Fruit fly (Drosophila melanogaster) whole organism, embryonic: Measurements from ENCODE around the gene CG17666.
A peak's percentile ranks its signal among the peaks of the same experiment; 100 is the strongest.

Experiments used
- Aef1 ChIP-seq: fragments of 200-800 bp; sonication (Bioruptor generic); IDR thresholded peaks from 3 replicates; pipeline ENCODE4 v1.3.6; 2022; ENCODE audit warnings: missing biosample characterization, missing genetic modification characterization
- Antp ChIP-seq: fragments of 200-800 bp; sonication (Bioruptor generic); optimal IDR thresholded peaks from 3 replicates; lab custom pipeline; 2016; ENCODE audit warnings: missing biosample characterization, missing genetic modification characterization
- B-H2 ChIP-seq: fragments of 200-800 bp; sonication (Bioruptor generic); optimal IDR thresholded peaks from 2 replicates; lab custom pipeline; 2018; ENCODE audit warnings: missing biosample characterization, mild to moderate bottlenecking, missing genetic modification characterization
- Bteb2 ChIP-seq: fragments of 200-800 bp; sonication (Bioruptor generic); optimal IDR thresholded peaks from 2 replicates; lab custom pipeline; 2016; ENCODE audit warnings: missing biosample characterization, missing genetic modification characterization
- CG10431 ChIP-seq: fragments of 200-800 bp; sonication (Bioruptor generic); optimal IDR thresholded peaks from 3 replicates; lab custom pipeline; 2018; ENCODE audit warnings: missing biosample characterization, mild to moderate bottlenecking, missing genetic modification characterization
- CG10654 ChIP-seq: fragments of 200-800 bp; sonication (Bioruptor generic); optimal IDR thresholded peaks from 2 replicates; lab custom pipeline; 2016; ENCODE audit warnings: missing biosample characterization, missing genetic modification characterization
- CG11085 ChIP-seq: fragments of 200-800 bp; sonication (Bioruptor generic); IDR thresholded peaks from 2 replicates; pipeline ENCODE4 v1.3.6; 2022; ENCODE audit warnings: missing biosample characterization, missing genetic modification characterization
- CG11247 ChIP-seq: fragments of 200-800 bp; sonication (Bioruptor generic); IDR thresholded peaks from 2 replicates; pipeline ENCODE4 v1.3.6; 2022; ENCODE audit warnings: missing biosample characterization, missing genetic modification characterization
- CG12155 ChIP-seq: fragments of 200-800 bp; sonication (Bioruptor generic); optimal IDR thresholded peaks from 3 replicates; lab custom pipeline; 2016; ENCODE audit warnings: missing biosample characterization, missing genetic modification characterization
- CG12236 ChIP-seq: fragments of 200-800 bp; sonication (Bioruptor generic); optimal IDR thresholded peaks from 2 replicates; lab custom pipeline; 2016; ENCODE audit warnings: missing biosample characterization, missing genetic modification characterization
- CG13424 ChIP-seq: fragments of 200-800 bp; sonication (Bioruptor generic); optimal IDR thresholded peaks from 2 replicates; lab custom pipeline; 2019; ENCODE audit warnings: missing biosample characterization, mild to moderate bottlenecking, missing genetic modification characterization, moderate library complexity
- CG14667 ChIP-seq: fragments of 200-800 bp; sonication (Bioruptor generic); IDR thresholded peaks from 2 replicates; pipeline ENCODE4 v1.3.6; 2022; ENCODE audit warnings: missing biosample characterization, missing genetic modification characterization
- CG1529 ChIP-seq: fragments of 200-800 bp; sonication (Bioruptor generic); optimal IDR thresholded peaks from 3 replicates; lab custom pipeline; 2018; ENCODE audit warnings: missing biosample characterization, missing genetic modification characterization
- CG15514 ChIP-seq: fragments of 200-800 bp; sonication (Bioruptor generic); optimal IDR thresholded peaks from 3 replicates; lab custom pipeline; 2017; ENCODE audit warnings: missing biosample characterization, missing genetic modification characterization, mild to moderate bottlenecking, moderate library complexity, missing genetic modification reagents
- CG17361 ChIP-seq: fragments of 200-800 bp; sonication (Bioruptor generic); IDR thresholded peaks from 3 replicates; pipeline ENCODE4 v1.3.6; 2022; ENCODE audit warnings: missing biosample characterization, missing genetic modification characterization
- CG17912 ChIP-seq: fragments of 200-800 bp; sonication (Bioruptor generic); optimal IDR thresholded peaks from 2 replicates; lab custom pipeline; 2018; ENCODE audit warnings: missing biosample characterization, mild to moderate bottlenecking, missing genetic modification characterization
- CG2875 ChIP-seq: fragments of 200-800 bp; sonication (Bioruptor generic); optimal IDR thresholded peaks from 2 replicates; lab custom pipeline; 2017; ENCODE audit warnings: missing biosample characterization, mild to moderate bottlenecking, missing genetic modification characterization, missing genetic modification reagents
- CG34224 ChIP-seq: fragments of 200-800 bp; sonication (Bioruptor generic); IDR thresholded peaks from 3 replicates; pipeline ENCODE4 v1.3.6; 2022; ENCODE audit warnings: missing biosample characterization, missing genetic modification characterization; ENCODE audit not compliant: partially characterized antibody
- CG4424 ChIP-seq: fragments of 200-800 bp; sonication (Bioruptor generic); optimal IDR thresholded peaks from 3 replicates; lab custom pipeline; 2016; ENCODE audit warnings: missing biosample characterization, missing genetic modification characterization
- CG9727 ChIP-seq: fragments of 200-800 bp; sonication (Bioruptor generic); optimal IDR thresholded peaks from 3 replicates; lab custom pipeline; 2017; ENCODE audit warnings: missing biosample characterization, mild to moderate bottlenecking, missing genetic modification characterization
- Chrac-16 ChIP-seq: fragments of 200-800 bp; sonication (Bioruptor generic); optimal IDR thresholded peaks from 3 replicates; lab custom pipeline; 2016; ENCODE audit warnings: missing biosample characterization, missing genetic modification characterization
- Dip2 ChIP-seq: fragments of 200-800 bp; sonication (Bioruptor generic); IDR thresholded peaks from 2 replicates; pipeline ENCODE4 v1.3.6; 2022; ENCODE audit warnings: missing biosample characterization, missing genetic modification characterization
- ERR ChIP-seq: fragments of 200-800 bp; sonication (Bioruptor generic); optimal IDR thresholded peaks from 2 replicates; lab custom pipeline; 2016; ENCODE audit warnings: missing biosample characterization, missing genetic modification characterization
- Pdp1 ChIP-seq, 2 experiments: fragments of 200-800 bp; sonication (Bioruptor generic); optimal IDR thresholded peaks; 3 replicates each; lab custom pipeline; 2016; ENCODE audit warnings: missing biosample characterization in 2 of 2, missing genetic modification characterization in 2 of 2, mild to moderate bottlenecking in 1 of 2, moderate library complexity in 1 of 2
- Taf1 ChIP-seq: fragments of 200-800 bp; sonication (Bioruptor generic); IDR thresholded peaks from 2 replicates; pipeline ENCODE4 v1.3.6; 2022; ENCODE audit warnings: missing biosample characterization, missing genetic modification characterization
- Xrp1 ChIP-seq: fragments of 200-800 bp; sonication (Bioruptor generic); IDR thresholded peaks from 2 replicates; pipeline ENCODE4 v1.3.6; 2022; ENCODE audit warnings: missing biosample characterization, missing genetic modification characterization
- bowl ChIP-seq: fragments of 200-800 bp; sonication (Bioruptor generic); IDR thresholded peaks from 2 replicates; pipeline ENCODE4 v1.3.6; 2022; ENCODE audit warnings: missing biosample characterization, missing genetic modification characterization
- gfzf ChIP-seq: fragments of 200-800 bp; sonication (Bioruptor generic); optimal IDR thresholded peaks from 2 replicates; lab custom pipeline; 2016; ENCODE audit warnings: missing biosample characterization, mild to moderate bottlenecking, missing genetic modification characterization, moderate library complexity
- gt ChIP-seq: fragments of 200-800 bp; sonication (Bioruptor generic); IDR thresholded peaks from 2 replicates; pipeline ENCODE4 v1.3.6; 2022; ENCODE audit warnings: missing biosample characterization, missing genetic modification characterization
- her ChIP-seq: fragments of 200-800 bp; sonication (Bioruptor generic); optimal IDR thresholded peaks from 2 replicates; lab custom pipeline; 2016; ENCODE audit warnings: missing biosample characterization, missing genetic modification characterization
- kni ChIP-seq: fragments of 200-800 bp; sonication (Bioruptor generic); optimal IDR thresholded peaks from 3 replicates; lab custom pipeline; 2017; ENCODE audit warnings: mild to moderate bottlenecking, missing biosample characterization, missing genetic modification reagents, missing genetic modification characterization
- lab ChIP-seq: fragments of 200-800 bp; sonication (Bioruptor generic); optimal IDR thresholded peaks from 3 replicates; lab custom pipeline; 2017; ENCODE audit warnings: missing biosample characterization, missing genetic modification characterization, mild to moderate bottlenecking, moderate library complexity, missing genetic modification reagents
- lbe ChIP-seq: fragments of 200-800 bp; sonication (Bioruptor generic); optimal IDR thresholded peaks from 2 replicates; lab custom pipeline; 2016; ENCODE audit warnings: missing biosample characterization, mild to moderate bottlenecking, missing genetic modification characterization
- maf-S ChIP-seq: fragments of 200-800 bp; sonication (Bioruptor generic); optimal IDR thresholded peaks from 2 replicates; lab custom pipeline; 2016; ENCODE audit warnings: missing biosample characterization, missing genetic modification characterization
- nau ChIP-seq: fragments of 200-800 bp; sonication (Bioruptor generic); optimal IDR thresholded peaks from 3 replicates; lab custom pipeline; 2017; ENCODE audit warnings: missing biosample characterization, mild to moderate bottlenecking, missing genetic modification characterization, missing genetic modification reagents
- otp ChIP-seq: fragments of 200-800 bp; sonication (Bioruptor generic); IDR thresholded peaks from 3 replicates; pipeline ENCODE4, ENCODE4 v1.3.6; 2022; ENCODE audit warnings: missing biosample characterization, missing genetic modification characterization
- pho ChIP-seq: fragments of 200-800 bp; sonication (Bioruptor generic); optimal IDR thresholded peaks from 2 replicates; lab custom pipeline; 2016; ENCODE audit warnings: missing biosample characterization, missing genetic modification characterization
- psq ChIP-seq: fragments of 200-800 bp; sonication (Bioruptor generic); optimal IDR thresholded peaks from 2 replicates; lab custom pipeline; 2017; ENCODE audit warnings: missing biosample characterization, missing genetic modification characterization
- pum ChIP-seq: fragments of 200-800 bp; sonication (Bioruptor generic); optimal IDR thresholded peaks from 2 replicates; lab custom pipeline; 2016; ENCODE audit warnings: missing biosample characterization, missing genetic modification characterization
- pzg ChIP-seq: fragments of 200-800 bp; sonication (Bioruptor generic); optimal IDR thresholded peaks from 3 replicates; lab custom pipeline; 2018; ENCODE audit warnings: missing biosample characterization, mild to moderate bottlenecking, missing genetic modification characterization, moderate library complexity
- ro ChIP-seq: fragments of 200-800 bp; sonication (Bioruptor generic); IDR thresholded peaks from 2 replicates; pipeline ENCODE4 v1.3.6; 2022; ENCODE audit warnings: missing biosample characterization, missing genetic modification characterization
- run ChIP-seq: fragments of 200-800 bp; sonication (Bioruptor generic); optimal IDR thresholded peaks from 3 replicates; lab custom pipeline; 2018; ENCODE audit warnings: missing biosample characterization, mild to moderate bottlenecking, missing genetic modification characterization
- sd ChIP-seq: fragments of 200-800 bp; sonication (Bioruptor generic); optimal IDR thresholded peaks from 3 replicates; lab custom pipeline; 2018; ENCODE audit warnings: missing biosample characterization, mild to moderate bottlenecking, missing genetic modification characterization, moderate library complexity
- sim ChIP-seq: fragments of 200-800 bp; sonication (Bioruptor generic); IDR thresholded peaks from 2 replicates; pipeline ENCODE4 v1.3.6; 2022; ENCODE audit warnings: missing biosample characterization, missing genetic modification characterization
- ssp ChIP-seq: fragments of 200-800 bp; sonication (Bioruptor generic); IDR thresholded peaks from 2 replicates; pipeline ENCODE4 v1.3.6; 2022; ENCODE audit warnings: missing biosample characterization, missing genetic modification characterization
- tin ChIP-seq: fragments of 200-800 bp; sonication (Bioruptor generic); optimal IDR thresholded peaks from 3 replicates; lab custom pipeline; 2016; ENCODE audit warnings: missing biosample characterization, missing genetic modification characterization
- zen2 ChIP-seq: fragments of 200-800 bp; sonication (Bioruptor generic); IDR thresholded peaks from 3 replicates; pipeline ENCODE4 v1.3.6; 2022; ENCODE audit warnings: missing biosample characterization, missing genetic modification characterization; ENCODE audit not compliant: partially characterized antibody

Gene CG17666

dm6 chr3L:12749567-12750535, 31.3 kb upstream of the CG17666 start, which contains the start of the genes Klc and CG10984 (continued):
- TF ChIP-seq CG17361 (peak; percentile 30; the same call in 1 of the 3 replicates), CG12236 (peak; percentile 19), CG15514 (GFP tag; lab: Kevin White, UChicago) (peak; percentile 57), her (GFP tag; lab: Kevin White, UChicago) (peak; percentile 53)

dm6 chr3L:12754769-12755189, 26.3 kb upstream of the CG17666 start, which contains the start of the genes CG10973 and Vps13D:
CG10973 (minus strand) TSS chr3L:12754774.
Vps13D (plus strand) TSS chr3L:12755049.
- TF ChIP-seq CG12236 (peak; percentile 49), Pdp1 (GFP tag; optimal IDR thresholded peaks at IDR 0.05; lab: Kevin White, UChicago) (no peak), ERR (no peak), pzg (GFP tag; lab: Kevin White, UChicago) (peak; percentile 84), B-H2 (no peak), CG13424 (peak; percentile 80), CG4424 (GFP tag; lab: Kevin White, UChicago) (peak; percentile 52), CG9727 (GFP tag; lab: Kevin White, UChicago) (no peak), zen2 (GFP tag; lab: Robert Waterston, UW) (peak; percentile 71; the same call in 2 of the 3 replicates), CG11247 (no peak), CG34224 (peak; percentile 93), otp (no peak), CG12155 (GFP tag; lab: Kevin White, UChicago) (peak; percentile 47), sim (GFP tag; lab: Robert Waterston, UW) (no peak), ro (no peak), CG11085 (GFP tag; lab: Robert Waterston, UW) (no peak), lbe (GFP tag; lab: Kevin White, UChicago) (no peak), psq (GFP tag; lab: Kevin White, UChicago) (no peak), CG17912 (GFP tag; lab: Kevin White, UChicago) (peak; percentile 75), Chrac-16 (GFP tag; lab: Kevin White, UChicago) (peak; percentile 11), Bteb2 (GFP tag; lab: Kevin White, UChicago) (peak; percentile 27), CG14667 (no peak; the same call in 1 of the 2 replicates), Dip2 (GFP tag; lab: Robert Waterston, UW) (no peak), nau (no peak), pho (GFP tag; lab: Kevin White, UChicago) (peak; percentile 52), maf-S (no peak), pum (GFP tag; lab: Kevin White, UChicago) (no peak), sd (tag; lab: Kevin White, UChicago) (no peak), bowl (GFP tag; lab: Robert Waterston, UW) (no peak), Xrp1 (GFP tag; lab: Robert Waterston, UW) (peak; percentile 58; the same call in 1 of the 2 replicates), Antp (GFP tag; lab: Kevin White, UChicago) (no peak), Taf1 (no peak), gfzf (peak; percentile 39), CG1529 (GFP tag; lab: Kevin White, UChicago) (no peak), gt (GFP tag; lab: Robert Waterston, UW) (no peak), kni (GFP tag; lab: Kevin White, UChicago) (no peak), ssp (GFP tag; lab: Robert Waterston, UW) (0 out of 2 replicates have a peak, but pooled peaks have one; percentile 25), CG2875 (GFP tag; lab: Kevin White, UChicago) (peak; percentile 81), run (tag; lab: Kevin White, UChicago) (peak; percentile 82), CG10654 (GFP tag; lab: Kevin White, UChicago) (peak; percentile 7), tin (no peak), Aef1 (GFP tag; lab: Robert Waterston, UW) (no peak), CG10431 (GFP tag; lab: Kevin White, UChicago) (no peak), lab (GFP tag; lab: Kevin White, UChicago) (no peak)
